Worm (Caenorhabditis elegans) whole organism, L2 larva: ENCODE data around the gene nhr-184.

ENCODE experiments used
- R02D3.7 ChIP-seq: fragments of 150-350 bp; optimal IDR thresholded peaks from 2 replicates; lab custom pipeline; 2014; ENCODE audit warnings: missing biosample characterization, missing genetic modification characterization
- aly-2 ChIP-seq: fragments of 150-350 bp; optimal IDR thresholded peaks from 2 replicates; lab custom pipeline; 2014; ENCODE audit warnings: missing biosample characterization, missing genetic modification characterization
- ama-1 ChIP-seq: fragments of 150-350 bp; optimal IDR thresholded peaks from 2 replicates; lab custom pipeline; 2018; ENCODE audit warnings: inconsistent platforms
- crh-2 ChIP-seq: sonication (generic microtip); optimal IDR thresholded peaks from 2 replicates; lab custom pipeline; 2017; ENCODE audit warnings: missing biosample characterization, missing genetic modification characterization
- egl-27 ChIP-seq: sonication (generic microtip); optimal IDR thresholded peaks from 3 replicates; lab custom pipeline; 2017; ENCODE audit warnings: missing biosample characterization, missing genetic modification reagents, missing genetic modification characterization
- lin-39 ChIP-seq: fragments of 150-350 bp; optimal IDR thresholded peaks from 2 replicates; lab custom pipeline; 2014; ENCODE audit warnings: missing biosample characterization, missing genetic modification reagents, missing genetic modification characterization
- nhr-237 ChIP-seq: fragments of 150-350 bp; optimal IDR thresholded peaks from 2 replicates; lab custom pipeline; 2014; ENCODE audit warnings: missing biosample characterization, missing genetic modification characterization
- nhr-6 ChIP-seq: fragments of 150-350 bp; optimal IDR thresholded peaks from 2 replicates; lab custom pipeline; 2014; ENCODE audit warnings: missing biosample characterization, missing genetic modification characterization
- nhr-77 ChIP-seq: fragments of 150-350 bp; optimal IDR thresholded peaks from 2 replicates; lab custom pipeline; 2014; ENCODE audit warnings: missing biosample characterization, missing genetic modification characterization
- snpc-4 ChIP-seq: fragments of 150-350 bp; optimal IDR thresholded peaks from 2 replicates; lab custom pipeline; 2014; ENCODE audit warnings: missing biosample characterization, missing genetic modification characterization
- unc-55 ChIP-seq: fragments of 150-350 bp; sonication (generic microtip); optimal IDR thresholded peaks from 3 replicates; lab custom pipeline; 2014; ENCODE audit warnings: missing biosample characterization, missing genetic modification reagents, missing genetic modification characterization
- unc-62 ChIP-seq: fragments of 150-350 bp; optimal IDR thresholded peaks from 2 replicates; lab custom pipeline; 2014; ENCODE audit warnings: missing biosample characterization, missing genetic modification reagents, missing genetic modification characterization
- zag-1 ChIP-seq: fragments of 150-350 bp; optimal IDR thresholded peaks from 2 replicates; lab custom pipeline; 2014; ENCODE audit warnings: missing biosample characterization, missing genetic modification characterization
- ztf-11 ChIP-seq: sonication (generic microtip); optimal IDR thresholded peaks from 2 replicates; lab custom pipeline; 2017; ENCODE audit warnings: missing biosample characterization, missing genetic modification characterization

ce11 chrV:2230912-2231311 is 16.6 kb upstream of the nhr-184 start, which contains the start of gene nhr-134:
- TF ChIP-seq lin-39 (tag; lab: Kevin White, UChicago), result no peak
- TF ChIP-seq aly-2 (tag; lab: Kevin White, UChicago), result no peak
- peak; percentile 38 for TF ChIP-seq crh-2
- no peak for TF ChIP-seq unc-55 (GFP tag; lab: Kevin White, UChicago)
- TF ChIP-seq ama-1 (lab: Kevin White, UChicago), result no peak
- no peak for TF ChIP-seq egl-27 (tag; lab: Kevin White, UChicago)
- TF ChIP-seq unc-62 (GFP tag; lab: Kevin White, UChicago), result no peak
- no peak for TF ChIP-seq zag-1
- no peak for TF ChIP-seq ztf-11 (tag; lab: Kevin White, UChicago)
- no peak for TF ChIP-seq nhr-237 (tag; lab: Kevin White, UChicago)
- TF ChIP-seq R02D3.7 (tag; lab: Kevin White, UChicago), result no peak
- no peak for TF ChIP-seq nhr-77
- no peak for TF ChIP-seq nhr-6
- TF ChIP-seq snpc-4 (tag; lab: Kevin White, UChicago), result no peak
